Worm (Caenorhabditis elegans) whole organism, L4/young adult: Measurements from ENCODE around the gene prp-40.

ENCODE experiments used
- W03F9.2 ChIP-seq: fragments of 150-350 bp; optimal IDR thresholded peaks from 2 replicates; lab custom pipeline; 2014; ENCODE audit warnings: missing biosample characterization, missing genetic modification characterization
- dao-5 ChIP-seq: sonication (generic microtip); optimal IDR thresholded peaks from 2 replicates; lab custom pipeline; 2016; ENCODE audit warnings: missing genotype, missing genetic modification characterization, moderate library complexity, missing compliant biosample characterization
- him-1 ChIP-seq: sonication (generic microtip); optimal IDR thresholded peaks from 2 replicates; lab custom pipeline; 2016; ENCODE audit warnings: missing genotype, missing genetic modification reagents, missing genetic modification characterization, missing compliant biosample characterization

- TF ChIP-seq W03F9.2 (tag; lab: Kevin White, UChicago), result no peak
- peak; percentile 46 for TF ChIP-seq dao-5 (tag; lab: Kevin White, UChicago)
- TF ChIP-seq him-1 (tag; lab: Kevin White, UChicago), result no peak
These were observed 12.0 kb upstream of the prp-40 start for ce11 chrIII:9509764-9510370.
